Worm (Caenorhabditis elegans) whole organism, L1 larva: Measurements from ENCODE around the gene capg-2.

Experiments used
- ama-1 ChIP-seq: fragments of 150-350 bp; optimal IDR thresholded peaks from 2 replicates; lab custom pipeline; 2014
- lsy-2 ChIP-seq, 2 experiments: fragments of 150-350 bp; optimal IDR thresholded peaks; 2 replicates each; lab custom pipeline; 2014; ENCODE audit warnings: missing biosample characterization in 2 of 2, missing genetic modification characterization in 2 of 2
- nhr-11 ChIP-seq: fragments of 150-350 bp; optimal IDR thresholded peaks from 2 replicates; lab custom pipeline; 2014; ENCODE audit warnings: missing biosample characterization, missing genetic modification characterization
- nhr-12 ChIP-seq: sonication (generic microtip); optimal IDR thresholded peaks from 2 replicates; lab custom pipeline; 2017; ENCODE audit warnings: missing biosample characterization, missing genetic modification characterization

DNA sequence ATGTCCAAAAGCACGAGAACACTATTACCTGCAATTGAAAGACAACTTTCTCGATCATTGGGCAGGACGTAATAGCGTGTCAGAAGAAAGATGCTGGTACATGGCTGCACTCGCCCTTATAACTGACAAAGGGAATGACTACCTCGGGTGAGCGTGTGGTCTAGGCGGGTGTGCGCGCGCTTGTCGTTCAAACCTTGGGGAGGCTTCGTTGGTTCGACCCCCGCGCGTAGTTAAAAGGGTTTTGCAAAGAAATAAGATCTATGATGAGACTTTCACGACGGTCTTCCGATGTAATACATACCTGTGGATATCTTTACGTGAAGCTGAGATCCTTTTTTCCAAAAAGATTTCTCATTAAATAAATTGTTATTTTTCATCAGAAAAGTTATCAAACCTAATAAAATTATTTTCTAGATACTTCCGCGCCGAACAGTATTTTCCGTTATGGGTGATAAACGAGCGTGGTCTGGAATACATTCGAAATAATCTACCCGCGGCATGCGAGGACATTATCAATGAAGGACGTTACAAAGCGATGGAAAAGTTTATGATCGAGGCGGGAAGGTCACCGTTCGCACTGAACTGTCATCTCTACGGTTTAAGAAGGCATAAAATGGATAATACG lies 31.9 kb downstream of the capg-2 start:
- TF ChIP-seq lsy-2 (tag; optimal IDR thresholded peaks at IDR 0.05; lab: Kevin White, UChicago) (peak; percentile 73 to 77), ama-1 (peak; percentile 71), nhr-12 (tag; lab: Kevin White, UChicago) (no peak), nhr-11 (tag; lab: Kevin White, UChicago) (peak; percentile 19)
